Fruit fly (Drosophila melanogaster) whole organism, embryonic: ENCODE measurements around the gene CG46317.

ENCODE experiments used
- CG1024 ChIP-seq: fragments of 200-800 bp; sonication (Bioruptor generic); IDR thresholded peaks from 2 replicates; pipeline ENCODE4 v1.3.6; 2022; ENCODE audit warnings: missing biosample characterization, missing genetic modification characterization
- CG10274 ChIP-seq: fragments of 200-800 bp; sonication (Bioruptor generic); optimal IDR thresholded peaks from 3 replicates; lab custom pipeline; 2017; ENCODE audit warnings: missing biosample characterization, mild to moderate bottlenecking, missing genetic modification characterization
- CG12299 ChIP-seq: fragments of 200-800 bp; sonication (Bioruptor generic); optimal IDR thresholded peaks from 2 replicates; lab custom pipeline; 2018; ENCODE audit warnings: missing biosample characterization, mild to moderate bottlenecking, missing genetic modification characterization
- CG12769 ChIP-seq: fragments of 200-800 bp; sonication (Bioruptor generic); optimal IDR thresholded peaks from 2 replicates; lab custom pipeline; 2019; ENCODE audit warnings: missing biosample characterization, mild to moderate bottlenecking, missing genetic modification characterization, moderate library complexity
- CG13287 ChIP-seq: fragments of 200-800 bp; sonication (Bioruptor generic); IDR thresholded peaks from 2 replicates; pipeline ENCODE4 v1.3.6; 2022; ENCODE audit warnings: missing biosample characterization, missing genetic modification characterization; ENCODE audit not compliant: partially characterized antibody
- CG14441 ChIP-seq: fragments of 200-800 bp; sonication (Bioruptor generic); IDR thresholded peaks from 2 replicates; pipeline ENCODE4 v1.3.6; 2022; ENCODE audit warnings: missing biosample characterization, missing genetic modification characterization
- CG14860 ChIP-seq: fragments of 200-800 bp; sonication (Bioruptor generic); IDR thresholded peaks from 3 replicates; pipeline ENCODE4 v1.3.6; 2022; ENCODE audit warnings: missing biosample characterization, missing genetic modification characterization; ENCODE audit not compliant: partially characterized antibody
- CG16815 ChIP-seq: fragments of 200-800 bp; sonication (Bioruptor generic); optimal IDR thresholded peaks from 3 replicates; lab custom pipeline; 2017; ENCODE audit warnings: missing biosample characterization, mild to moderate bottlenecking, missing genetic modification characterization
- CG18764 ChIP-seq: fragments of 200-800 bp; sonication (Bioruptor generic); optimal IDR thresholded peaks from 3 replicates; lab custom pipeline; 2016; ENCODE audit warnings: missing biosample characterization, missing genetic modification characterization
- CG32532 ChIP-seq: fragments of 200-800 bp; sonication (Bioruptor generic); IDR thresholded peaks from 2 replicates; pipeline ENCODE4 v1.3.6; 2022; ENCODE audit warnings: missing biosample characterization, missing genetic modification characterization
- CG3847 ChIP-seq: fragments of 200-800 bp; sonication (Bioruptor generic); IDR thresholded peaks from 2 replicates; pipeline ENCODE4 v1.3.6; 2022; ENCODE audit warnings: missing biosample characterization, missing genetic modification characterization
- CG4282 ChIP-seq: fragments of 200-800 bp; sonication (Bioruptor generic); optimal IDR thresholded peaks from 2 replicates; lab custom pipeline; 2016; ENCODE audit warnings: missing biosample characterization, missing genetic modification characterization
- CG4730 ChIP-seq: fragments of 200-800 bp; sonication (Bioruptor generic); IDR thresholded peaks from 2 replicates; pipeline ENCODE4 v1.3.6; 2022; ENCODE audit warnings: missing biosample characterization, missing genetic modification characterization
- CG5953 ChIP-seq: fragments of 200-800 bp; sonication (Bioruptor generic); IDR thresholded peaks from 2 replicates; pipeline ENCODE4 v1.3.6; 2022; ENCODE audit warnings: missing biosample characterization, missing genetic modification characterization
- CG6254 ChIP-seq: fragments of 200-800 bp; sonication (Bioruptor generic); optimal IDR thresholded peaks from 3 replicates; lab custom pipeline; 2017; ENCODE audit warnings: mild to moderate bottlenecking, missing biosample characterization, missing genetic modification reagents, missing genetic modification characterization
- CG6765 ChIP-seq: fragments of 200-800 bp; sonication (Bioruptor generic); optimal IDR thresholded peaks from 3 replicates; lab custom pipeline; 2017; ENCODE audit warnings: missing biosample characterization, mild to moderate bottlenecking, missing genetic modification characterization
- CG9609 ChIP-seq: fragments of 200-800 bp; sonication (Bioruptor generic); optimal IDR thresholded peaks from 3 replicates; lab custom pipeline; 2016; ENCODE audit warnings: missing biosample characterization, missing genetic modification characterization
- CG9817 ChIP-seq: fragments of 200-800 bp; sonication (Bioruptor generic); optimal IDR thresholded peaks from 2 replicates; lab custom pipeline; 2018; ENCODE audit warnings: missing biosample characterization, mild to moderate bottlenecking, missing genetic modification characterization, moderate library complexity
- CG9932 ChIP-seq: fragments of 200-800 bp; sonication (Bioruptor generic); IDR thresholded peaks from 2 replicates; pipeline ENCODE4 v1.3.6; 2022; ENCODE audit warnings: missing biosample characterization, missing genetic modification characterization
- CkIIα-i1 ChIP-seq: fragments of 200-800 bp; sonication (Bioruptor generic); IDR thresholded peaks from 2 replicates; pipeline ENCODE4 v1.3.6; 2022; ENCODE audit warnings: missing biosample characterization, missing genetic modification characterization
- D19B ChIP-seq: fragments of 200-800 bp; sonication (Bioruptor generic); optimal IDR thresholded peaks from 2 replicates; lab custom pipeline; 2017; ENCODE audit warnings: missing biosample characterization, mild to moderate bottlenecking, missing genetic modification characterization
- E2f1 ChIP-seq: fragments of 200-800 bp; sonication (Bioruptor generic); IDR thresholded peaks from 2 replicates; pipeline ENCODE4 v1.3.6; 2022; ENCODE audit warnings: missing biosample characterization, missing genetic modification characterization
- Fer2 ChIP-seq: fragments of 200-800 bp; sonication (Bioruptor generic); optimal IDR thresholded peaks from 2 replicates; lab custom pipeline; 2018; ENCODE audit warnings: missing biosample characterization, mild to moderate bottlenecking, missing genetic modification characterization, moderate library complexity
- H2.0 ChIP-seq: fragments of 200-800 bp; sonication (Bioruptor generic); IDR thresholded peaks from 2 replicates; pipeline ENCODE4 v1.3.6; 2022; ENCODE audit warnings: missing biosample characterization, missing genetic modification characterization
- Hmx ChIP-seq: fragments of 200-800 bp; sonication (Bioruptor generic); optimal IDR thresholded peaks from 2 replicates; lab custom pipeline; 2016; ENCODE audit warnings: missing biosample characterization, missing genetic modification characterization
- Kr ChIP-seq: fragments of 200-800 bp; sonication (Bioruptor generic); optimal IDR thresholded peaks from 2 replicates; lab custom pipeline; 2017; ENCODE audit warnings: missing biosample characterization, mild to moderate bottlenecking, missing genetic modification characterization
- Med ChIP-seq: fragments of 200-800 bp; sonication (Bioruptor generic); peaks from one replicate; lab custom pipeline; 2016; ENCODE audit warnings: missing biosample characterization, missing genetic modification characterization, mild to moderate bottlenecking, inconsistent platforms, moderate library complexity
- Oaz ChIP-seq: fragments of 200-800 bp; sonication (Bioruptor generic); IDR thresholded peaks from 2 replicates; pipeline ENCODE4 v1.3.6; 2022; ENCODE audit warnings: missing biosample characterization, missing genetic modification characterization
- Sry-β ChIP-seq: fragments of 200-800 bp; sonication (Bioruptor generic); optimal IDR thresholded peaks from 2 replicates; lab custom pipeline; 2018; ENCODE audit warnings: missing biosample characterization, mild to moderate bottlenecking, missing genetic modification characterization, moderate library complexity
- Xbp1 ChIP-seq: fragments of 200-800 bp; sonication (Bioruptor generic); optimal IDR thresholded peaks from 3 replicates; lab custom pipeline; 2016; ENCODE audit warnings: missing biosample characterization, mild to moderate bottlenecking, missing genetic modification characterization
- Xrp1 ChIP-seq: fragments of 200-800 bp; sonication (Bioruptor generic); IDR thresholded peaks from 2 replicates; pipeline ENCODE4 v1.3.6; 2022; ENCODE audit warnings: missing biosample characterization, missing genetic modification characterization
- ac ChIP-seq: fragments of 200-800 bp; sonication (Bioruptor generic); optimal IDR thresholded peaks from 3 replicates; lab custom pipeline; 2017; ENCODE audit warnings: missing biosample characterization, mild to moderate bottlenecking, missing genetic modification characterization
- ase ChIP-seq: fragments of 200-800 bp; sonication (Bioruptor generic); IDR thresholded peaks from 3 replicates; pipeline ENCODE4 v1.3.6; 2022; ENCODE audit warnings: missing biosample characterization, missing genetic modification characterization
- ems ChIP-seq: fragments of 200-800 bp; sonication (Bioruptor generic); optimal IDR thresholded peaks from 3 replicates; lab custom pipeline; 2016; ENCODE audit warnings: missing biosample characterization, missing genetic modification characterization
- fru ChIP-seq: fragments of >200 bp; optimal IDR thresholded peaks from 2 replicates; lab custom pipeline; 2017
- ind ChIP-seq: fragments of 200-800 bp; sonication (Bioruptor generic); optimal IDR thresholded peaks from 3 replicates; lab custom pipeline; 2016; ENCODE audit warnings: missing biosample characterization, missing genetic modification characterization
- jigr1 ChIP-seq: fragments of 200-800 bp; sonication (Bioruptor generic); IDR thresholded peaks from 3 replicates; pipeline ENCODE4 v1.3.6; 2022; ENCODE audit warnings: missing biosample characterization, missing genetic modification characterization
- lmd ChIP-seq: fragments of 200-800 bp; sonication (Bioruptor generic); IDR thresholded peaks from 2 replicates; pipeline ENCODE4 v1.3.6; 2022; ENCODE audit warnings: missing biosample characterization, missing genetic modification characterization
- lov ChIP-seq, 2 experiments: fragments of 200-800 bp in 1 of 2; fragments of >200 bp in 1 of 2; sonication (Bioruptor generic) in 1 of 2; IDR thresholded peaks in 1 of 2; optimal IDR thresholded peaks in 1 of 2; 2 replicates in 1 of 2; 3 replicates in 1 of 2; pipeline versions ENCODE4 v1.3.6 to Lab custom; 2017 to 2022; ENCODE audit warnings: missing biosample characterization in 1 of 2, missing genetic modification characterization in 1 of 2
- nerfin-1 ChIP-seq: fragments of 200-800 bp; sonication (Bioruptor generic); optimal IDR thresholded peaks from 3 replicates; lab custom pipeline; 2019; ENCODE audit warnings: missing biosample characterization, mild to moderate bottlenecking, missing genetic modification characterization, moderate library complexity
- oc ChIP-seq: fragments of 200-800 bp; sonication (Bioruptor generic); optimal IDR thresholded peaks from 2 replicates; lab custom pipeline; 2018; ENCODE audit warnings: missing biosample characterization, mild to moderate bottlenecking, missing genetic modification characterization, moderate library complexity
- pfk ChIP-seq: fragments of 200-800 bp; sonication (Bioruptor generic); optimal IDR thresholded peaks from 2 replicates; lab custom pipeline; 2018; ENCODE audit warnings: missing biosample characterization, mild to moderate bottlenecking, missing genetic modification characterization, moderate library complexity
- rib ChIP-seq: fragments of 200-800 bp; sonication (Bioruptor generic); IDR thresholded peaks from 2 replicates; pipeline ENCODE4 v1.3.6; 2022; ENCODE audit warnings: missing biosample characterization, missing genetic modification characterization
- sens-2 ChIP-seq: fragments of 200-800 bp; sonication (Bioruptor generic); IDR thresholded peaks from 2 replicates; pipeline ENCODE4 v1.3.6; 2022; ENCODE audit warnings: missing biosample characterization, missing genetic modification characterization
- sim ChIP-seq: fragments of 200-800 bp; sonication (Bioruptor generic); IDR thresholded peaks from 2 replicates; pipeline ENCODE4 v1.3.6; 2022; ENCODE audit warnings: missing biosample characterization, missing genetic modification characterization
- sima ChIP-seq: fragments of 200-800 bp; sonication (Bioruptor generic); optimal IDR thresholded peaks from 2 replicates; lab custom pipeline; 2016; ENCODE audit warnings: missing biosample characterization, missing genetic modification characterization
- sqz ChIP-seq: fragments of 200-800 bp; sonication (Bioruptor generic); optimal IDR thresholded peaks from 3 replicates; lab custom pipeline; 2018; ENCODE audit warnings: missing biosample characterization, mild to moderate bottlenecking, missing genetic modification characterization
- trh ChIP-seq: fragments of 200-800 bp; sonication (Bioruptor generic); optimal IDR thresholded peaks from 2 replicates; lab custom pipeline; 2016; ENCODE audit warnings: missing biosample characterization, missing genetic modification characterization
- tx ChIP-seq: fragments of 200-800 bp; sonication (Bioruptor generic); optimal IDR thresholded peaks from 2 replicates; lab custom pipeline; 2016; ENCODE audit warnings: missing biosample characterization, missing genetic modification characterization
- vfl ChIP-seq: fragments of 200-800 bp; sonication (Bioruptor generic); optimal IDR thresholded peaks from 2 replicates; lab custom pipeline; 2016; ENCODE audit warnings: missing biosample characterization, missing genetic modification characterization
- wor ChIP-seq: fragments of 200-800 bp; sonication (Bioruptor generic); IDR thresholded peaks from 2 replicates; pipeline ENCODE4 v1.3.6; 2022; ENCODE audit warnings: missing biosample characterization, missing genetic modification characterization
- zfh1 ChIP-seq: fragments of 200-800 bp; sonication (Bioruptor generic); IDR thresholded peaks from 3 replicates; pipeline ENCODE4 v1.3.6; 2022; ENCODE audit warnings: missing biosample characterization, missing genetic modification characterization

The CG46317 gene

dm6 chrX:14218045-14218483 is 43.0 kb upstream of the CG46317 start (continued):
- TF ChIP-seq lov (optimal IDR thresholded peaks at IDR 0.05; lab: Kevin White, UChicago) (no peak), lov (GFP tag; IDR thresholded peaks at IDR 0.05; lab: Robert Waterston, UW) (0 out of 3 replicates have a peak, but pooled peaks have one; percentile 59), CG12299 (tag; lab: Kevin White, UChicago) (peak; percentile 75), D19B (GFP tag; lab: Kevin White, UChicago) (peak; percentile 74), Xbp1 (peak; percentile 88), Sry-β (no peak), ind (GFP tag; lab: Kevin White, UChicago) (peak; percentile 82), CG14441 (GFP tag; lab: Robert Waterston, UW) (peak; percentile 83), jigr1 (0 out of 3 replicates have a peak, but pooled peaks have one; percentile 44), tx (GFP tag; lab: Kevin White, UChicago) (peak; percentile 41), CG18764 (GFP tag; lab: Kevin White, UChicago) (peak; percentile 73), ems (GFP tag; lab: Kevin White, UChicago) (peak; percentile 44), CG12769 (tag; lab: Kevin White, UChicago) (peak; percentile 40), ac (GFP tag; lab: Kevin White, UChicago) (peak; percentile 51), nerfin-1 (tag; lab: Kevin White, UChicago) (peak; percentile 75), CG4730 (peak; percentile 70), wor (peak; percentile 74), CG10274 (GFP tag; lab: Kevin White, UChicago) (peak; percentile 53), CG1024 (peak; percentile 72), oc (tag; lab: Kevin White, UChicago) (peak; percentile 76), trh (GFP tag; lab: Kevin White, UChicago) (peak; percentile 85), rib (GFP tag; lab: Robert Waterston, UW) (peak; percentile 69), Fer2 (tag; lab: Kevin White, UChicago) (peak; percentile 71), sens-2 (peak; percentile 71), sqz (GFP tag; lab: Kevin White, UChicago) (peak; percentile 91), CkIIα-i1 (GFP tag; lab: Robert Waterston, UW) (no peak), pfk (no peak), Med (GFP tag; lab: Kevin White, UChicago) (peak; percentile 94), ase (GFP tag; lab: Robert Waterston, UW) (peak; percentile 81), lmd (GFP tag; lab: Robert Waterston, UW) (peak; percentile 91), CG5953 (GFP tag; lab: Robert Waterston, UW) (peak; percentile 69; the same call in 1 of the 2 replicates), CG32532 (GFP tag; lab: Robert Waterston, UW) (peak; percentile 91), CG9817 (peak; percentile 80), zfh1 (GFP tag; lab: Robert Waterston, UW) (peak; percentile 90), vfl (GFP tag; lab: Kevin White, UChicago) (peak; percentile 66), H2.0 (GFP tag; lab: Robert Waterston, UW) (peak; percentile 88), CG13287 (GFP tag; lab: Robert Waterston, UW) (no peak), fru (lab: Kevin White, UChicago) (no peak), CG9609 (GFP tag; lab: Kevin White, UChicago) (peak; percentile 70), Kr (GFP tag; lab: Kevin White, UChicago) (no peak), sim (peak; percentile 81), Hmx (peak; percentile 26), E2f1 (GFP tag; lab: Robert Waterston, UW) (peak; percentile 84), Xrp1 (GFP tag; lab: Robert Waterston, UW) (peak; percentile 92), sima (GFP tag; lab: Kevin White, UChicago) (peak; percentile 53), CG4282 (GFP tag; lab: Kevin White, UChicago) (no peak), CG6254 (peak; percentile 82), CG6765 (GFP tag; lab: Kevin White, UChicago) (peak; percentile 72), CG16815 (GFP tag; lab: Kevin White, UChicago) (peak; percentile 72), CG3847 (GFP tag; lab: Robert Waterston, UW) (peak; percentile 85), CG14860 (no peak), Oaz (GFP tag; lab: Robert Waterston, UW) (peak; percentile 62), CG9932 (GFP tag; lab: Robert Waterston, UW) (peak; percentile 85)
